Worm (Caenorhabditis elegans) whole organism, L3 larva: ENCODE results near the gene str-60.
"Not testable (repeated sequence)": the region's sequence is repeated elsewhere in the genome, so short reads cannot be mapped to it uniquely, and the experiment has no call there.

Experiments used
- R02D3.7 ChIP-seq: fragments of 150-350 bp; optimal IDR thresholded peaks from 2 replicates; lab custom pipeline; 2014; ENCODE audit warnings: missing biosample characterization, missing genetic modification characterization
- ZK546.5 ChIP-seq: sonication (generic microtip); optimal IDR thresholded peaks from 2 replicates; lab custom pipeline; 2017; ENCODE audit warnings: missing biosample characterization, missing genetic modification characterization
- aly-2 ChIP-seq: fragments of 150-350 bp; optimal IDR thresholded peaks from 2 replicates; lab custom pipeline; 2014; ENCODE audit warnings: missing biosample characterization, missing genetic modification characterization
- ama-1 ChIP-seq: fragments of 150-350 bp; optimal IDR thresholded peaks from 2 replicates; lab custom pipeline; 2018
- ceh-16 ChIP-seq: sonication (generic microtip); optimal IDR thresholded peaks from 2 replicates; lab custom pipeline; 2017; ENCODE audit warnings: missing biosample characterization, missing genetic modification characterization
- ceh-28 ChIP-seq: fragments of 150-350 bp; optimal IDR thresholded peaks from 2 replicates; lab custom pipeline; 2014; ENCODE audit warnings: missing biosample characterization, missing genetic modification reagents, missing genetic modification characterization
- ceh-82 ChIP-seq: fragments of 150-350 bp; optimal IDR thresholded peaks from 2 replicates; lab custom pipeline; 2014; ENCODE audit warnings: missing biosample characterization, missing genetic modification characterization
- daf-12 ChIP-seq: fragments of 150-350 bp; optimal IDR thresholded peaks from 2 replicates; lab custom pipeline; 2014; ENCODE audit warnings: missing biosample characterization, missing genetic modification reagents, missing genetic modification characterization
- elt-1 ChIP-seq: fragments of 150-350 bp; optimal IDR thresholded peaks from 2 replicates; lab custom pipeline; 2014; ENCODE audit warnings: missing biosample characterization, missing genetic modification characterization
- elt-2 ChIP-seq: sonication (generic microtip); optimal IDR thresholded peaks from 2 replicates; lab custom pipeline; 2016; ENCODE audit warnings: missing genetic modification reagents, mild to moderate bottlenecking, missing genetic modification characterization, missing compliant biosample characterization
- elt-3 ChIP-seq, 3 experiments: fragments of 150-350 bp in 1 of 3; sonication (generic microtip) in 2 of 3; optimal IDR thresholded peaks; 2 replicates in 2 of 3; 4 replicates in 1 of 3; lab custom pipeline; 2014 to 2017; ENCODE audit warnings: missing biosample characterization in 3 of 3, missing genetic modification characterization in 3 of 3
- eor-1 ChIP-seq, 2 experiments: fragments of 150-350 bp; optimal IDR thresholded peaks; 2 replicates each; lab custom pipeline; 2014 to 2018; ENCODE audit warnings: missing biosample characterization in 2 of 2, missing genetic modification characterization in 2 of 2
- fkh-10 ChIP-seq: sonication (generic microtip); optimal IDR thresholded peaks from 2 replicates; lab custom pipeline; 2017; ENCODE audit warnings: missing biosample characterization, missing genetic modification reagents, missing genetic modification characterization
- fkh-2 ChIP-seq: fragments of 150-350 bp; optimal IDR thresholded peaks from 2 replicates; lab custom pipeline; 2014; ENCODE audit warnings: missing biosample characterization, missing genetic modification reagents, missing genetic modification characterization
- fos-1 ChIP-seq: fragments of 150-350 bp; optimal IDR thresholded peaks from 2 replicates; lab custom pipeline; 2014; ENCODE audit warnings: missing biosample characterization, missing genetic modification characterization
- lin-15B ChIP-seq: fragments of 150-350 bp; optimal IDR thresholded peaks from 2 replicates; lab custom pipeline; 2014; ENCODE audit warnings: missing biosample characterization, missing genetic modification characterization
- lin-39 ChIP-seq: fragments of 150-350 bp; optimal IDR thresholded peaks from 2 replicates; lab custom pipeline; 2018; ENCODE audit warnings: missing biosample characterization, missing genetic modification reagents, missing genetic modification characterization
- lsy-12 ChIP-seq: sonication (generic microtip); optimal IDR thresholded peaks from 2 replicates; lab custom pipeline; 2016; ENCODE audit warnings: mild to moderate bottlenecking, missing genetic modification characterization, missing compliant biosample characterization
- mdl-1 ChIP-seq: fragments of 150-350 bp; optimal IDR thresholded peaks from 2 replicates; lab custom pipeline; 2014; ENCODE audit warnings: missing biosample characterization, missing genetic modification characterization
- mml-1 ChIP-seq: fragments of 150-350 bp; sonication (generic microtip); optimal IDR thresholded peaks from 3 replicates; lab custom pipeline; 2014; ENCODE audit warnings: missing biosample characterization, missing genetic modification characterization
- nfya-1 ChIP-seq: sonication (generic microtip); optimal IDR thresholded peaks from 2 replicates; lab custom pipeline; 2017; ENCODE audit warnings: missing genetic modification characterization, mild to moderate bottlenecking, missing compliant biosample characterization, antibody characterized with exemption, moderate library complexity; ENCODE audit not compliant: insufficient read depth
- nhr-12 ChIP-seq: fragments of 150-350 bp; optimal IDR thresholded peaks from 2 replicates; lab custom pipeline; 2014; ENCODE audit warnings: missing biosample characterization, missing genetic modification characterization
- nhr-23 ChIP-seq: fragments of 150-350 bp; optimal IDR thresholded peaks from 2 replicates; lab custom pipeline; 2014; ENCODE audit warnings: missing biosample characterization, missing genetic modification reagents, missing genetic modification characterization
- nhr-237 ChIP-seq: fragments of 150-350 bp; optimal IDR thresholded peaks from 2 replicates; lab custom pipeline; 2014; ENCODE audit warnings: missing biosample characterization, missing genetic modification characterization
- nhr-25 ChIP-seq: sonication (generic microtip); optimal IDR thresholded peaks from 2 replicates; lab custom pipeline; 2017; ENCODE audit warnings: missing biosample characterization, missing genetic modification characterization
- nhr-28 ChIP-seq: fragments of 150-350 bp; optimal IDR thresholded peaks from 2 replicates; lab custom pipeline; 2014; ENCODE audit warnings: missing biosample characterization, missing genetic modification characterization
- nhr-43 ChIP-seq: sonication (generic microtip); optimal IDR thresholded peaks from 2 replicates; lab custom pipeline; 2016; ENCODE audit warnings: mild to moderate bottlenecking, missing genetic modification characterization, missing compliant biosample characterization; ENCODE audit not compliant: poor library complexity, severe bottlenecking
- nhr-67 ChIP-seq: fragments of 150-350 bp; optimal IDR thresholded peaks from 2 replicates; lab custom pipeline; 2014; ENCODE audit warnings: missing biosample characterization, missing genetic modification characterization
- nhr-77 ChIP-seq: fragments of 150-350 bp; optimal IDR thresholded peaks from 2 replicates; lab custom pipeline; 2014; ENCODE audit warnings: missing biosample characterization, missing genetic modification characterization
- pha-4 ChIP-seq: fragments of 150-350 bp; optimal IDR thresholded peaks from 2 replicates; lab custom pipeline; 2014; ENCODE audit warnings: missing biosample characterization, missing genetic modification reagents, missing genetic modification characterization
- pqm-1 ChIP-seq: fragments of 150-350 bp; optimal IDR thresholded peaks from 2 replicates; lab custom pipeline; 2017; ENCODE audit warnings: missing biosample characterization, missing genetic modification characterization, inconsistent platforms
- sea-2 ChIP-seq: fragments of 150-350 bp; sonication (generic microtip); optimal IDR thresholded peaks from 4 replicates; lab custom pipeline; 2014; ENCODE audit warnings: missing biosample characterization, missing genetic modification reagents, missing genetic modification characterization
- skn-1 ChIP-seq: fragments of 150-350 bp; optimal IDR thresholded peaks from 2 replicates; lab custom pipeline; 2014; ENCODE audit warnings: missing biosample characterization, missing genetic modification characterization
- snpc-4 ChIP-seq: fragments of 150-350 bp; optimal IDR thresholded peaks from 2 replicates; lab custom pipeline; 2014; ENCODE audit warnings: missing biosample characterization, missing genetic modification characterization
- tbx-2 ChIP-seq: sonication (generic microtip); optimal IDR thresholded peaks from 2 replicates; lab custom pipeline; 2016; ENCODE audit warnings: mild to moderate bottlenecking, missing genetic modification characterization, missing compliant biosample characterization
- unc-39 ChIP-seq: sonication (generic microtip); optimal IDR thresholded peaks from 4 replicates; lab custom pipeline; 2017; ENCODE audit warnings: missing biosample characterization, missing genetic modification characterization
- unc-62 ChIP-seq: fragments of 150-350 bp; sonication (generic microtip); optimal IDR thresholded peaks from 4 replicates; lab custom pipeline; 2014; ENCODE audit warnings: missing biosample characterization, missing genetic modification reagents, missing genetic modification characterization
- ztf-11 ChIP-seq: fragments of 150-350 bp; optimal IDR thresholded peaks from 2 replicates; lab custom pipeline; 2014; ENCODE audit warnings: missing biosample characterization, missing genetic modification characterization

str-60 gene

ce11 chrV:15929882-15930281 is 32.1 kb downstream of the str-60 start, which contains the start of gene srbc-77:
Gene srbc-77 (plus strand): TSS chrV:15930182.
- TF ChIP-seq mml-1 (tag; lab: Kevin White, UChicago); nhr-28; elt-2 (tag; lab: Kevin White, UChicago): not testable (repeated sequence)

DNA sequence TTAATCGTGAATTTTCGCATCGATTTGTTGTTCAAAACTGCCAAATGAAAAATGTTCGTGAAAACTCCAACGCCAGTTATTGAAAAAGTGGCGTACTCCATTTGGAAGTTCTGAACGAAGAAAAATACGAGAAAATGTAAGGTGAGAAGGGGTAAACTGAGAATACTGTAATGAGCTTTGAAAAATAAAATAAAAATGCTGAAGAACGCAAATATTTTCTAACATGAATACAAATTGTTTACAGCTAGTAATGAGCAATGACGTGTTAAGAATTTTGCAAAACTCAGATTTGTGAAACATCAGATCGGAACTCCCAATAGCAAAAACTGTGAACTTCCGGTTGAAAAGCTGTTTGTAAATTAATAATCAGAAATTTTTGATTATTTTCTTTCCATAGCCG is 34.6 kb downstream of the str-60 start, which contains the start of gene srw-26:
srw-26 (minus strand) TSS at position 101 of the 400 bp plus-strand sequence.
- no peak for TF ChIP-seq mdl-1 (tag; lab: Kevin White, UChicago)
- no peak for TF ChIP-seq eor-1 (tag; optimal IDR thresholded peaks at IDR 0.05; lab: Kevin White, UChicago)
- TF ChIP-seq lsy-12 (tag; lab: Kevin White, UChicago) = no peak
- TF ChIP-seq nhr-237 (tag; lab: Kevin White, UChicago) = no peak
- TF ChIP-seq nhr-25 (tag; lab: Kevin White, UChicago) = no peak
- TF ChIP-seq nhr-28 = no peak
- TF ChIP-seq fkh-10 (GFP tag; lab: Kevin White, UChicago) = no peak
- no peak for TF ChIP-seq fkh-2 (tag; lab: Kevin White, UChicago)
- no peak for TF ChIP-seq nhr-77 (tag; lab: Kevin White, UChicago)
- TF ChIP-seq elt-2 (tag; lab: Kevin White, UChicago) = no peak
- no peak for TF ChIP-seq nfya-1 (tag; lab: Kevin White, UChicago)
- TF ChIP-seq elt-3 (tag; optimal IDR thresholded peaks at IDR 0.05; lab: Kevin White, UChicago) = no peak
- TF ChIP-seq lin-39 (tag; lab: Kevin White, UChicago) = no peak
- no peak for TF ChIP-seq pqm-1
- TF ChIP-seq nhr-23 (tag; lab: Kevin White, UChicago) = no peak
- no peak for TF ChIP-seq fos-1 (tag; lab: Kevin White, UChicago)
- TF ChIP-seq sea-2 (GFP tag; lab: Kevin White, UChicago) = no peak
- TF ChIP-seq, all 47 proteins: peak for 0

DNA sequence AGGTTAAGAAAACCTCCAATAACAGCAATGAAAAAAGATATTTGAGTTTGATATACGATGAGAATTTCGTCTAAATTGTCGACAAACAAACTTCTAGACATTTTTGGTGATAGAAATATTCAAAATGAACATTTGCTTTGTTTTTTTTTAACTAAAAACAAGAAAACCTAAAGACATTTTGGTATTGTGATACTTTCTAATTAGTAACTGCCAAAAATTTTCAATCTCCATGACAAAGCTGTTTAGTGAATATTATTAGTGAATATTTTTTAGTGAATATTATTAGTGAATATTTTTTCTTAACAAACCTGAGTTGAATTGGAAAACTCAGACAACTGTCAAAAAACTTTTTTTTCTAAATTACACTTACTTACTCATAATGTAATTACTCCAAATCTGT is 42.5 kb downstream of the str-60 start, which contains the start of gene srw-55:
srw-55 (minus strand) TSS at position 101 of the 400 bp plus-strand sequence.
- TF ChIP-seq lin-15B (tag; lab: Kevin White, UChicago) (no peak), ceh-28 (tag; lab: Kevin White, UChicago) (no peak), elt-2 (tag; lab: Kevin White, UChicago) (no peak), nhr-28 (no peak), pha-4 (tag; lab: Kevin White, UChicago) (no peak), ztf-11 (no peak), elt-1 (tag; lab: Kevin White, UChicago) (no peak), pqm-1 (no peak), daf-12 (tag; lab: Kevin White, UChicago) (no peak), unc-62 (GFP tag; lab: Kevin White, UChicago) (no peak), aly-2 (tag; lab: Kevin White, UChicago) (no peak), nhr-67 (tag; lab: Kevin White, UChicago) (no peak), tbx-2 (no peak), ceh-82 (tag; lab: Kevin White, UChicago) (no peak), ceh-16 (tag; lab: Kevin White, UChicago) (no peak), nhr-25 (tag; lab: Kevin White, UChicago) (no peak), ama-1 (no peak), nhr-43 (tag; lab: Kevin White, UChicago) (no peak), ZK546.5 (tag; lab: Kevin White, UChicago) (no peak), lsy-12 (tag; lab: Kevin White, UChicago) (no peak)

ce11 chrV:15943125-15943524 is 45.3 kb downstream of the str-60 start, which contains the start of gene srw-53:
Gene srw-53 (plus strand): TSS chrV:15943425.
- TF ChIP-seq skn-1 (no peak), nfya-1 (tag; lab: Kevin White, UChicago) (no peak), fkh-10 (GFP tag; lab: Kevin White, UChicago) (no peak), nhr-25 (tag; lab: Kevin White, UChicago) (no peak), sea-2 (GFP tag; lab: Kevin White, UChicago) (no peak), snpc-4 (tag; lab: Kevin White, UChicago) (no peak), lin-39 (tag; lab: Kevin White, UChicago) (no peak), nhr-12 (no peak), unc-39 (no peak), tbx-2 (no peak), eor-1 (tag; optimal IDR thresholded peaks at IDR 0.05; lab: Kevin White, UChicago) (no peak), elt-3 (tag; optimal IDR thresholded peaks at IDR 0.05; lab: Kevin White, UChicago) (no peak), lin-15B (tag; lab: Kevin White, UChicago) (no peak), pqm-1 (no peak), nhr-77 (tag; lab: Kevin White, UChicago) (no peak), pha-4 (tag; lab: Kevin White, UChicago) (no peak), nhr-237 (tag; lab: Kevin White, UChicago) (no peak), nhr-23 (tag; lab: Kevin White, UChicago) (no peak), mdl-1 (tag; lab: Kevin White, UChicago) (no peak), R02D3.7 (tag; lab: Kevin White, UChicago) (no peak)
- TF ChIP-seq, all 47 proteins: peak for 0
